Fruit fly (Drosophila melanogaster) whole organism, embryonic: ENCODE data around the gene Ide.

Source experiments
- Atf-2 ChIP-seq: fragments of 200-800 bp; sonication (Bioruptor generic); optimal IDR thresholded peaks from 2 replicates; lab custom pipeline; 2016; ENCODE audit warnings: missing biosample characterization, missing genetic modification characterization
- CG10543 ChIP-seq: fragments of 200-800 bp; sonication (Bioruptor generic); optimal IDR thresholded peaks from 3 replicates; lab custom pipeline; 2017; ENCODE audit warnings: missing biosample characterization, mild to moderate bottlenecking, missing genetic modification characterization, moderate library complexity
- CG10979 ChIP-seq: fragments of 200-800 bp; sonication (Bioruptor generic); optimal IDR thresholded peaks from 2 replicates; lab custom pipeline; 2018; ENCODE audit warnings: missing biosample characterization, mild to moderate bottlenecking, missing genetic modification characterization, moderate library complexity
- CG11723 ChIP-seq: fragments of 200-800 bp; sonication (Bioruptor generic); optimal IDR thresholded peaks from 2 replicates; lab custom pipeline; 2017; ENCODE audit warnings: missing biosample characterization, mild to moderate bottlenecking, missing genetic modification characterization
- CG1233 ChIP-seq: fragments of 200-800 bp; sonication (Bioruptor generic); optimal IDR thresholded peaks from 4 replicates; lab custom pipeline; 2018; ENCODE audit warnings: missing biosample characterization, mild to moderate bottlenecking, missing genetic modification characterization
- CG13775 ChIP-seq: fragments of 200-800 bp; sonication (Bioruptor generic); optimal IDR thresholded peaks from 3 replicates; lab custom pipeline; 2017; ENCODE audit warnings: missing biosample characterization, mild to moderate bottlenecking, missing genetic modification characterization
- CG14710 ChIP-seq: fragments of 200-800 bp; sonication (Bioruptor generic); optimal IDR thresholded peaks from 3 replicates; lab custom pipeline; 2019; ENCODE audit warnings: missing biosample characterization, mild to moderate bottlenecking, missing genetic modification characterization, moderate library complexity
- CG15011 ChIP-seq: fragments of 200-800 bp; sonication (Bioruptor generic); optimal IDR thresholded peaks from 3 replicates; lab custom pipeline; 2018; ENCODE audit warnings: missing biosample characterization, mild to moderate bottlenecking, missing genetic modification characterization
- CG15073 ChIP-seq: fragments of 200-800 bp; sonication (Bioruptor generic); optimal IDR thresholded peaks from 2 replicates; lab custom pipeline; 2016; ENCODE audit warnings: missing biosample characterization, missing genetic modification characterization
- CG15601 ChIP-seq: fragments of 200-800 bp; sonication (Bioruptor generic); optimal IDR thresholded peaks from 3 replicates; lab custom pipeline; 2019; ENCODE audit warnings: missing biosample characterization, mild to moderate bottlenecking, missing genetic modification characterization, moderate library complexity
- CG1792 ChIP-seq: fragments of 200-800 bp; sonication (Bioruptor generic); optimal IDR thresholded peaks from 2 replicates; lab custom pipeline; 2016; ENCODE audit warnings: missing biosample characterization, missing genetic modification characterization
- CG18262 ChIP-seq: fragments of 200-800 bp; optimal IDR thresholded peaks from 3 replicates; lab custom pipeline; 2019; ENCODE audit warnings: missing biosample characterization, mild to moderate bottlenecking, missing genetic modification characterization, moderate library complexity
- CG3065 ChIP-seq: fragments of 200-800 bp; sonication (Bioruptor generic); optimal IDR thresholded peaks from 2 replicates; lab custom pipeline; 2016; ENCODE audit warnings: missing biosample characterization, missing genetic modification characterization
- CG32532 ChIP-seq: fragments of 200-800 bp; sonication (Bioruptor generic); IDR thresholded peaks from 2 replicates; pipeline ENCODE4 v1.3.6; 2022; ENCODE audit warnings: missing biosample characterization, missing genetic modification characterization
- CG3407 ChIP-seq: fragments of 200-800 bp; sonication (Bioruptor generic); optimal IDR thresholded peaks from 2 replicates; lab custom pipeline; 2018; ENCODE audit warnings: missing biosample characterization, mild to moderate bottlenecking, missing genetic modification characterization
- CG4820 ChIP-seq: fragments of 200-800 bp; sonication (Bioruptor generic); optimal IDR thresholded peaks from 3 replicates; lab custom pipeline; 2016; ENCODE audit warnings: missing biosample characterization, missing genetic modification characterization
- CG7786 ChIP-seq: fragments of 200-800 bp; sonication (Bioruptor generic); optimal IDR thresholded peaks from 2 replicates; lab custom pipeline; 2016; ENCODE audit warnings: missing biosample characterization, missing genetic modification characterization
- CG9215 ChIP-seq: fragments of 200-800 bp; sonication (Bioruptor generic); IDR thresholded peaks from 2 replicates; pipeline ENCODE4 v1.3.6; 2022; ENCODE audit warnings: missing biosample characterization, missing genetic modification characterization
- CTCF ChIP-seq: fragments of 200-800 bp; sonication (Bioruptor generic); optimal IDR thresholded peaks from 2 replicates; lab custom pipeline; 2017; ENCODE audit warnings: missing biosample characterization, mild to moderate bottlenecking, missing genetic modification characterization, moderate library complexity
- D ChIP-seq, 2 experiments: fragments of 200-800 bp in 1 of 2; fragments of >200 bp in 1 of 2; sonication (Bioruptor generic) in 1 of 2; optimal IDR thresholded peaks; 2 replicates in 1 of 2; 3 replicates in 1 of 2; lab custom pipeline; 2017; ENCODE audit warnings: mild to moderate bottlenecking in 1 of 2, missing biosample characterization in 1 of 2, missing genetic modification characterization in 1 of 2, missing genetic modification reagents in 1 of 2
- Elba2 ChIP-seq: fragments of 200-800 bp; sonication (Bioruptor generic); optimal IDR thresholded peaks from 3 replicates; lab custom pipeline; 2016; ENCODE audit warnings: missing biosample characterization, missing genetic modification characterization
- Ets97D ChIP-seq: fragments of 200-800 bp; sonication (Bioruptor generic); optimal IDR thresholded peaks from 3 replicates; lab custom pipeline; 2016; ENCODE audit warnings: missing biosample characterization, missing genetic modification characterization
- GATAe ChIP-seq: fragments of 200-800 bp; sonication (Bioruptor generic); conservative IDR thresholded peaks from 2 replicates; pipeline ENCODE4 v1.3.6; 2022; ENCODE audit warnings: missing biosample characterization, missing genetic modification characterization
- H2.0 ChIP-seq: fragments of 200-800 bp; sonication (Bioruptor generic); IDR thresholded peaks from 2 replicates; pipeline ENCODE4 v1.3.6; 2022; ENCODE audit warnings: missing biosample characterization, missing genetic modification characterization
- HmgZ ChIP-seq: fragments of 200-800 bp; sonication (Bioruptor generic); optimal IDR thresholded peaks from 2 replicates; lab custom pipeline; 2018; ENCODE audit warnings: missing biosample characterization, mild to moderate bottlenecking, missing genetic modification characterization
- Kr ChIP-seq: fragments of 200-800 bp; sonication (Bioruptor generic); optimal IDR thresholded peaks from 2 replicates; lab custom pipeline; 2017; ENCODE audit warnings: missing biosample characterization, mild to moderate bottlenecking, missing genetic modification characterization
- Lhr ChIP-seq: fragments of 200-800 bp; sonication (Bioruptor generic); optimal IDR thresholded peaks from 3 replicates; lab custom pipeline; 2017; ENCODE audit warnings: mild to moderate bottlenecking, missing biosample characterization, missing genetic modification reagents, missing genetic modification characterization
- MBD-R2 ChIP-seq: fragments of 200-800 bp; sonication (Bioruptor generic); IDR thresholded peaks from 2 replicates; pipeline ENCODE4 v1.3.6; 2022; ENCODE audit warnings: missing biosample characterization, missing genetic modification characterization
- Mad ChIP-seq: fragments of 200-800 bp; sonication (Bioruptor generic); optimal IDR thresholded peaks from 2 replicates; lab custom pipeline; 2016; ENCODE audit warnings: missing biosample characterization, missing genetic modification characterization
- Mes4 ChIP-seq: fragments of 200-800 bp; sonication (Bioruptor generic); optimal IDR thresholded peaks from 2 replicates; lab custom pipeline; 2016; ENCODE audit warnings: missing biosample characterization, missing genetic modification characterization
- Neu2 ChIP-seq: fragments of 200-800 bp; sonication (Bioruptor generic); optimal IDR thresholded peaks from 3 replicates; lab custom pipeline; 2016; ENCODE audit warnings: missing biosample characterization, missing genetic modification characterization, borderline replicate concordance
- Ravus ChIP-seq: fragments of 200-800 bp; sonication (Bioruptor generic); IDR thresholded peaks from 2 replicates; pipeline ENCODE4 v1.3.6; 2022; ENCODE audit warnings: missing biosample characterization, missing genetic modification characterization
- Six4 ChIP-seq: fragments of 200-800 bp; sonication (Bioruptor generic); optimal IDR thresholded peaks from 2 replicates; lab custom pipeline; 2016; ENCODE audit warnings: missing biosample characterization, missing genetic modification characterization
- Sry-β ChIP-seq: fragments of 200-800 bp; sonication (Bioruptor generic); optimal IDR thresholded peaks from 2 replicates; lab custom pipeline; 2018; ENCODE audit warnings: missing biosample characterization, mild to moderate bottlenecking, missing genetic modification characterization, moderate library complexity
- Stat92E ChIP-seq, 3 experiments: fragments of >200 bp in 2 of 3; fragments of 200-800 bp in 1 of 3; sonication (Bioruptor generic) in 1 of 3; optimal IDR thresholded peaks; 2 replicates each; lab custom pipeline; 2017 to 2019; ENCODE audit warnings: missing biosample characterization in 3 of 3, missing genetic modification characterization in 3 of 3, mild to moderate bottlenecking in 1 of 3, moderate library complexity in 1 of 3
- aop ChIP-seq: fragments of 200-800 bp; sonication (Bioruptor generic); IDR thresholded peaks from 2 replicates; pipeline ENCODE4 v1.3.6; 2022; ENCODE audit warnings: missing biosample characterization, missing genetic modification characterization
- ash1 ChIP-seq: fragments of 200-800 bp; sonication (Bioruptor generic); optimal IDR thresholded peaks from 2 replicates; lab custom pipeline; 2018; ENCODE audit warnings: missing biosample characterization, mild to moderate bottlenecking, missing genetic modification characterization
- bbx ChIP-seq: fragments of 200-800 bp; sonication (Bioruptor generic); IDR thresholded peaks from 2 replicates; pipeline ENCODE4 v1.3.6; 2022; ENCODE audit warnings: missing biosample characterization, missing genetic modification characterization; ENCODE audit not compliant: partially characterized antibody
- bigmax ChIP-seq: fragments of 200-800 bp; sonication (Bioruptor generic); optimal IDR thresholded peaks from 2 replicates; lab custom pipeline; 2018; ENCODE audit warnings: missing biosample characterization, mild to moderate bottlenecking, missing genetic modification characterization
- danr ChIP-seq: fragments of 200-800 bp; sonication (Bioruptor generic); IDR thresholded peaks from 2 replicates; pipeline ENCODE4 v1.3.6; 2022; ENCODE audit warnings: missing biosample characterization, missing genetic modification characterization
- fd102C ChIP-seq: fragments of 200-800 bp; sonication (Bioruptor generic); optimal IDR thresholded peaks from 2 replicates; lab custom pipeline; 2018; ENCODE audit warnings: missing biosample characterization, mild to moderate bottlenecking, missing genetic modification characterization, moderate library complexity
- fd96Cb ChIP-seq: fragments of 200-800 bp; sonication (Bioruptor generic); optimal IDR thresholded peaks from 2 replicates; lab custom pipeline; 2018; ENCODE audit warnings: missing biosample characterization, mild to moderate bottlenecking, missing genetic modification characterization, moderate library complexity
- insv ChIP-seq, 2 experiments: fragments of 200-800 bp; sonication (Bioruptor generic); optimal IDR thresholded peaks; 3 replicates each; lab custom pipeline; 2016 to 2018; ENCODE audit warnings: missing biosample characterization in 2 of 2, missing genetic modification characterization in 2 of 2
- onecut ChIP-seq: fragments of 200-800 bp; sonication (Bioruptor generic); IDR thresholded peaks from 2 replicates; pipeline ENCODE4 v1.3.6; 2022; ENCODE audit warnings: missing biosample characterization, missing genetic modification characterization
- org-1 ChIP-seq: fragments of 200-800 bp; sonication (Bioruptor generic); optimal IDR thresholded peaks from 2 replicates; lab custom pipeline; 2017; ENCODE audit warnings: missing biosample characterization, missing genetic modification characterization
- pfk ChIP-seq: fragments of 200-800 bp; sonication (Bioruptor generic); optimal IDR thresholded peaks from 2 replicates; lab custom pipeline; 2018; ENCODE audit warnings: missing biosample characterization, mild to moderate bottlenecking, missing genetic modification characterization, moderate library complexity
- sens-2 ChIP-seq: fragments of 200-800 bp; sonication (Bioruptor generic); IDR thresholded peaks from 2 replicates; pipeline ENCODE4 v1.3.6; 2022; ENCODE audit warnings: missing biosample characterization, missing genetic modification characterization
- wek ChIP-seq: fragments of 200-800 bp; sonication (Bioruptor generic); optimal IDR thresholded peaks from 3 replicates; lab custom pipeline; 2018; ENCODE audit warnings: missing biosample characterization, mild to moderate bottlenecking, missing genetic modification characterization, moderate library complexity

Ide gene

dm6 chr3L:20398243-20399222 lies 22.8 kb upstream of the Ide start (continued):
- TF ChIP-seq org-1 (GFP tag; lab: Kevin White, UChicago) (peak; percentile 81), D (optimal IDR thresholded peaks at IDR 0.05; lab: Kevin White, UChicago) (no peak), D (GFP tag; optimal IDR thresholded peaks at IDR 0.05; lab: Kevin White, UChicago) (peak; percentile 77), sens-2 (GFP tag; lab: Robert Waterston, UW) (no peak), Ets97D (peak; percentile 20), CG15073 (GFP tag; lab: Kevin White, UChicago) (no peak), H2.0 (GFP tag; lab: Robert Waterston, UW) (peak; percentile 72), aop (GFP tag; lab: Robert Waterston, UW) (no peak), ash1 (GFP tag; lab: Kevin White, UChicago) (no peak), Elba2 (peak; percentile 5), Neu2 (GFP tag; lab: Kevin White, UChicago) (no peak), wek (GFP tag; lab: Kevin White, UChicago) (peak; percentile 37), CG15011 (GFP tag; lab: Kevin White, UChicago) (peak; percentile 70), CG32532 (GFP tag; lab: Robert Waterston, UW) (peak; percentile 77), Mes4 (peak; percentile 42), CG7786 (GFP tag; lab: Kevin White, UChicago) (peak; percentile 63), HmgZ (tag; lab: Kevin White, UChicago) (peak; percentile 74), Kr (GFP tag; lab: Kevin White, UChicago) (no peak), CG1233 (GFP tag; lab: Kevin White, UChicago) (peak; percentile 90), Six4 (GFP tag; lab: Kevin White, UChicago) (peak; percentile 69), bigmax (GFP tag; lab: Kevin White, UChicago) (no peak), CG18262 (tag; lab: Kevin White, UChicago) (peak; percentile 91), fd96Cb (tag; lab: Kevin White, UChicago) (peak; percentile 82), GATAe (0 out of 2 replicates have a peak, but pooled peaks have one; percentile 11), CG10979 (peak; percentile 87), danr (GFP tag; lab: Robert Waterston, UW) (peak; percentile 57; the same call in 1 of the 2 replicates), insv (GFP tag; optimal IDR thresholded peaks at IDR 0.05; lab: Kevin White, UChicago) (peak in 1 of 2 experiments; percentile 12), CG14710 (tag; lab: Kevin White, UChicago) (peak; percentile 83), CG9215 (peak; percentile 67), Stat92E (GFP tag; optimal IDR thresholded peaks at IDR 0.05; lab: Kevin White, UChicago) (peak in 1 of 3 experiments; percentile 46), fd102C (GFP tag; lab: Kevin White, UChicago) (no peak), CG3065 (GFP tag; lab: Kevin White, UChicago) (peak; percentile 33), CG10543 (GFP tag; lab: Kevin White, UChicago) (peak; percentile 91), pfk (no peak), Atf-2 (GFP tag; lab: Kevin White, UChicago) (peak; percentile 63), Mad (peak; percentile 82), Ravus (GFP tag; lab: Robert Waterston, UW) (peak; percentile 44), CG4820 (GFP tag; lab: Kevin White, UChicago) (peak; percentile 74), bbx (no peak), CG1792 (GFP tag; lab: Kevin White, UChicago) (peak; percentile 41), CG15601 (tag; lab: Kevin White, UChicago) (peak; percentile 82), Sry-β (GFP tag; lab: Kevin White, UChicago) (peak; percentile 33), Lhr (peak; percentile 43), CG3407 (peak; percentile 82), CG13775 (GFP tag; lab: Kevin White, UChicago) (peak; percentile 80), CTCF (GFP tag; lab: Kevin White, UChicago) (peak; percentile 41), onecut (peak; percentile 68), CG11723 (GFP tag; lab: Kevin White, UChicago) (peak; percentile 82), MBD-R2 (GFP tag; lab: Robert Waterston, UW) (peak; percentile 9; the same call in 1 of the 2 replicates)
